Worm (Caenorhabditis elegans) whole organism, early embryonic: ENCODE results near the gene C18D4.3.

Source experiments
- B0310.2 ChIP-seq: sonication (generic microtip); optimal IDR thresholded peaks from 2 replicates; lab custom pipeline; 2016; ENCODE audit warnings: mild to moderate bottlenecking, missing genetic modification characterization, missing compliant biosample characterization
- F13C5.2 ChIP-seq: sonication (generic microtip); optimal IDR thresholded peaks from 2 replicates; lab custom pipeline; 2017; ENCODE audit warnings: mild to moderate bottlenecking, missing genetic modification characterization, inconsistent platforms, missing compliant biosample characterization
- aly-1 ChIP-seq: sonication (generic microtip); optimal IDR thresholded peaks from 2 replicates; lab custom pipeline; 2016; ENCODE audit warnings: missing genetic modification characterization, missing compliant biosample characterization
- ama-1 ChIP-seq: fragments of 150-350 bp; optimal IDR thresholded peaks from 2 replicates; lab custom pipeline; 2014
- ceh-13 ChIP-seq: fragments of 200-800 bp; sonication (Bioruptor generic); optimal IDR thresholded peaks from 2 replicates; lab custom pipeline; 2018; ENCODE audit warnings: mild to moderate bottlenecking, missing genetic modification characterization, missing compliant biosample characterization
- ceh-36 ChIP-seq: sonication (generic microtip); optimal IDR thresholded peaks from 2 replicates; lab custom pipeline; 2016; ENCODE audit warnings: missing genetic modification characterization, inconsistent platforms, missing compliant biosample characterization
- ets-7 ChIP-seq: sonication (generic microtip); optimal IDR thresholded peaks from 2 replicates; lab custom pipeline; 2016; ENCODE audit warnings: missing genotype, missing genetic modification characterization, missing compliant biosample characterization
- flt-1 ChIP-seq: fragments of 200-800 bp; sonication (Bioruptor generic); IDR thresholded peaks from 2 replicates; pipeline ENCODE4 v1.3.6; 2022; ENCODE audit warnings: missing genetic modification characterization, missing compliant biosample characterization
- hmbx-1 ChIP-seq: sonication (generic microtip); optimal IDR thresholded peaks from 2 replicates; lab custom pipeline; 2016; ENCODE audit warnings: mild to moderate bottlenecking, missing genetic modification characterization, missing compliant biosample characterization
- hmg-4 ChIP-seq: fragments of 200-800 bp; sonication (Bioruptor generic); optimal IDR thresholded peaks from 2 replicates; lab custom pipeline; 2018; ENCODE audit warnings: mild to moderate bottlenecking, missing genetic modification characterization, missing compliant biosample characterization
- hnd-1 ChIP-seq: sonication (generic microtip); optimal IDR thresholded peaks from 2 replicates; lab custom pipeline; 2016; ENCODE audit warnings: missing genetic modification characterization, missing compliant biosample characterization
- pes-1 ChIP-seq: fragments of 200-800 bp; sonication (Bioruptor generic); IDR thresholded peaks from 2 replicates; pipeline ENCODE4 v1.3.6; 2022; ENCODE audit warnings: missing genetic modification reagents, missing genetic modification characterization, missing compliant biosample characterization
- scrt-1 ChIP-seq: fragments of 200-800 bp; sonication (Bioruptor generic); IDR thresholded peaks from 2 replicates; pipeline ENCODE4 v1.3.6; 2022; ENCODE audit warnings: missing genetic modification characterization, missing compliant biosample characterization
- sea-1 ChIP-seq: fragments of 200-800 bp; sonication (Bioruptor generic); conservative IDR thresholded peaks from 2 replicates; pipeline ENCODE4 v1.3.6; 2022; ENCODE audit warnings: missing genetic modification characterization, missing compliant biosample characterization
- tbx-11 ChIP-seq: fragments of 200-800 bp; sonication (Bioruptor generic); IDR thresholded peaks from 2 replicates; pipeline ENCODE4 v1.3.6; 2022; ENCODE audit warnings: missing genetic modification characterization, missing compliant biosample characterization
- tbx-37 ChIP-seq: fragments of 200-800 bp; sonication (Bioruptor generic); conservative IDR thresholded peaks from 2 replicates; pipeline ENCODE4 v1.3.6; 2022; ENCODE audit warnings: missing genetic modification reagents, missing genetic modification characterization, missing compliant biosample characterization
- tra-4 ChIP-seq: sonication (generic microtip); optimal IDR thresholded peaks from 2 replicates; lab custom pipeline; 2017; ENCODE audit warnings: missing genetic modification characterization, missing compliant biosample characterization

Gene C18D4.3

ce11 chrV:17512763-17513162, 19.8 kb downstream of the C18D4.3 start:
- no peak for TF ChIP-seq ceh-13 (GFP tag; lab: Kevin White, UChicago)
- no peak for TF ChIP-seq scrt-1 (GFP tag; lab: Robert Waterston, UW)
- TF ChIP-seq ets-7 (tag; lab: Kevin White, UChicago): no peak

DNA sequence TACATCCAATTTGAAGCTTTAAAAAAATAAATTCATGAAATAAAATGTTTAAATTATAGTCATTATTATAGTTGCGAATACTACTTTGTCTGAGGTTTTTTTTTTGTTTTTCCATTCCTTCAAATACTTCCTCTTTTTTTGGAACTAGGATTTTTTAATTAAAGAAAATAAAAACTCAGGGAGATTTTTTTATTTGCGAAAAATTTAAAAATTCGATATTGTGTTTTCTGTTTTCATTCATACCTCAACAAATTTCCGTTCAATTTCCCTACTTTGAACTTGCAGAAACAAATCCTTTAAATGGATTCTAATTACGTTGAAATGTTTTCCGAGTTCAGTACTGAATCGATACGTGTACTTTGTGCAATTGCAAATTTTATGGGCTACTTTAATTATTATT, 24.1 kb downstream of the C18D4.3 start, which contains the start of gene srw-32:
TSS of gene srw-32 (plus strand) at position 301 of the 400 bp plus-strand sequence.
- TF ChIP-seq ets-7 (tag; lab: Kevin White, UChicago): no peak

- TF ChIP-seq B0310.2 (tag; lab: Kevin White, UChicago) (no peak), ceh-36 (tag; lab: Kevin White, UChicago) (no peak)
Observed at ce11 chrV:17506289-17506688, 26.3 kb downstream of the C18D4.3 start, which contains the start of gene srw-31. TSS of gene srw-31 (plus strand) at chrV:17506589.

- TF ChIP-seq flt-1 (GFP tag; lab: Robert Waterston, UW) (no peak), hnd-1 (no peak), sea-1 (GFP tag; lab: Robert Waterston, UW) (no peak), ceh-36 (tag; lab: Kevin White, UChicago) (no peak), tbx-37 (no peak), pes-1 (no peak), scrt-1 (GFP tag; lab: Robert Waterston, UW) (no peak), ama-1 (lab: Kevin White, UChicago) (no peak), tbx-11 (GFP tag; lab: Robert Waterston, UW) (no peak), F13C5.2 (no peak), B0310.2 (tag; lab: Kevin White, UChicago) (no peak), ceh-13 (GFP tag; lab: Kevin White, UChicago) (no peak), ets-7 (tag; lab: Kevin White, UChicago) (no peak), tra-4 (tag; lab: Kevin White, UChicago) (no peak), hmbx-1 (tag; lab: Kevin White, UChicago) (no peak)
Observed at ce11 chrV:17500055-17500454, 32.5 kb downstream of the C18D4.3 start.

DNA sequence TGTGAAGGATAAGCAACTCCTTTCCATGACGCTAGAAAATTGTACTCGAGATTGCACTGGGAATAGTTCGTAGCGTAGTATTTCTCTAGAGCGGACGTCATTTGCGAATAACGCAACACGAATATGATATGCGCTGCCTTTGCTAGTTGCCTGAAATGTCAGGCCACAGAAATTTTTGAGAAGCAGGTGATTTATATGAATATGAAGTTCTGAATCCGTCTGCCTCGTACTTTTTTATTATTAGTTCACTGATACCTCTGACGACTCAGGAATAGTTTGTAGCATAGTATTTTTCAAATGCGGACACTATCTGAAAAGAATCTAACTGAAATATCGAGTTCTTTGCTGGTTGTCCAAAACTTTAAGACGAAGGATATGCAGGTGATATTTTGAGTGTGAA, 36.5 kb downstream of the C18D4.3 start, which contains the start of gene srh-118:
TSS of gene srh-118 (minus strand) at position 101 of the 400 bp plus-strand sequence.
- TF ChIP-seq hmbx-1 (tag; lab: Kevin White, UChicago) (no peak), scrt-1 (GFP tag; lab: Robert Waterston, UW) (no peak), ceh-13 (GFP tag; lab: Kevin White, UChicago) (no peak), tbx-11 (GFP tag; lab: Robert Waterston, UW) (no peak), tbx-37 (no peak), hmg-4 (GFP tag; lab: Kevin White, UChicago) (no peak), sea-1 (GFP tag; lab: Robert Waterston, UW) (no peak)

- TF ChIP-seq F13C5.2 (no peak), hnd-1 (no peak), flt-1 (GFP tag; lab: Robert Waterston, UW) (no peak), ceh-13 (GFP tag; lab: Kevin White, UChicago) (no peak), ets-7 (tag; lab: Kevin White, UChicago) (no peak), aly-1 (tag; lab: Kevin White, UChicago) (no peak), ama-1 (lab: Kevin White, UChicago) (no peak), tra-4 (tag; lab: Kevin White, UChicago) (no peak), scrt-1 (GFP tag; lab: Robert Waterston, UW) (no peak), sea-1 (GFP tag; lab: Robert Waterston, UW) (no peak), pes-1 (no peak), ceh-36 (tag; lab: Kevin White, UChicago) (no peak), hmbx-1 (tag; lab: Kevin White, UChicago) (no peak), tbx-37 (no peak), B0310.2 (tag; lab: Kevin White, UChicago) (no peak), tbx-11 (GFP tag; lab: Robert Waterston, UW) (no peak), hmg-4 (GFP tag; lab: Kevin White, UChicago) (no peak)
Observed at ce11 chrV:17493732-17494131, 38.9 kb downstream of the C18D4.3 start, which contains the start of gene fbxa-102. TSS of gene fbxa-102 (minus strand) at chrV:17493832.

DNA sequence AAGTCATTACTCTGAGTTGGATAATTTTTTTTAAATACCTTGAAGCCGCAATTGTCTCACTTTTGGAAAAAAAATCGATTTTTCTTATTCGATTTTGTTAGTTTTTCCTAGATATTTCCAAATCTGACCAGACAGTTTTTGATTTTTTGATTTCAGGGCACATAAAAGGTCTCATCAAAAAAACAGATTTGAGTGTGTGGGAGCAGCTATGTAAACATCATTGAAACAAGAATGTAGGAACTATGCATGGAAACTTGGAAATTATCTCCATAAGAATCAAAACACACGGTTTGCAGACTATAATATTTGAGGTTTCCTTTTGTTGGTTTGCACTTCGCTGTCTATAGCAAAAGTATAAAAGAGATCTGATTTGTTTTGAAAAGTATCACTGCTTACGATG, 46.6 kb downstream of the C18D4.3 start, which contains the start of gene scl-24:
TSS of gene scl-24 (plus strand) at position 301 of the 400 bp plus-strand sequence.
- TF ChIP-seq ets-7 (tag; lab: Kevin White, UChicago): no peak
- TF ChIP-seq B0310.2 (tag; lab: Kevin White, UChicago): no peak
- no peak for TF ChIP-seq F13C5.2
- no peak for TF ChIP-seq ama-1 (lab: Kevin White, UChicago)
- TF ChIP-seq tbx-37: no peak
- TF ChIP-seq hnd-1: no peak
- TF ChIP-seq ceh-13 (GFP tag; lab: Kevin White, UChicago): no peak
- TF ChIP-seq scrt-1 (GFP tag; lab: Robert Waterston, UW): no peak
- no peak for TF ChIP-seq aly-1 (tag; lab: Kevin White, UChicago)
- TF ChIP-seq ceh-36 (tag; lab: Kevin White, UChicago): no peak

DNA sequence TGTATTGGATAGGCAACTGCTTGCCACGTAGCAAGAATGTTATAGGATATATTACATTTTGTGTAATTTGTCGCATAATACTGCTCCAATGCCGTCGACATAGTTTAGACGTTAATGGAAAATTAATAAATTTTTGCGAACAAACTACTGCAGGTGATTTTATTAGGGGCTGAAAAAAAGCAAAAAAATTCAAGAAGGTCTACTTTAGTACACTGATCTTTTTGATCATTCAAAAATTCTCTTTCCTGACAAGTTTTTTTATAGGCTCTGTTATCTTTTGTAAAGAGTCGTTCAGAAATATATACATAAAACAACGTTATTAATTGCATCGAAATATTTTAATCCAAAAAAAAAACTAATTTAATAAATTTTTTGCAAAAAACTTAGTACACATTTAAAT, 47.5 kb downstream of the C18D4.3 start, which contains the start of gene srh-111:
TSS of gene srh-111 (minus strand) at position 101 of the 400 bp plus-strand sequence.
- TF ChIP-seq ets-7 (tag; lab: Kevin White, UChicago): no peak
- no peak for TF ChIP-seq scrt-1 (GFP tag; lab: Robert Waterston, UW)
- TF ChIP-seq pes-1: no peak
- no peak for TF ChIP-seq F13C5.2
- TF ChIP-seq tbx-11 (GFP tag; lab: Robert Waterston, UW): no peak
- no peak for TF ChIP-seq hmbx-1 (tag; lab: Kevin White, UChicago)
- TF ChIP-seq hnd-1: no peak
- no peak for TF ChIP-seq ceh-36 (tag; lab: Kevin White, UChicago)
- TF ChIP-seq aly-1 (tag; lab: Kevin White, UChicago): no peak
- TF ChIP-seq ceh-13 (GFP tag; lab: Kevin White, UChicago): no peak
- TF ChIP-seq sea-1 (GFP tag; lab: Robert Waterston, UW): no peak
- no peak for TF ChIP-seq tra-4 (tag; lab: Kevin White, UChicago)
- TF ChIP-seq hmg-4 (GFP tag; lab: Kevin White, UChicago): no peak
- TF ChIP-seq B0310.2 (tag; lab: Kevin White, UChicago): no peak
- no peak for TF ChIP-seq ama-1 (lab: Kevin White, UChicago)
- no peak for TF ChIP-seq tbx-37
- no peak for TF ChIP-seq flt-1 (GFP tag; lab: Robert Waterston, UW)
